Worm (Caenorhabditis elegans): ENCODE data around the gene F59A6.12.

- TF ChIP-seq ztf-16 (tag; optimal IDR thresholded peaks at IDR 0.05) (no peak), sdc-2 (tag; optimal IDR thresholded peaks at IDR 0.05) (no peak), unc-86 (tag; optimal IDR thresholded peaks at IDR 0.05) (no peak), ama-1 (optimal IDR thresholded peaks at IDR 0.05) (no peak), unc-55 (GFP tag; optimal IDR thresholded peaks at IDR 0.05) (no peak), fax-1 (tag; optimal IDR thresholded peaks at IDR 0.05) (no peak), fkh-10 (GFP tag; optimal IDR thresholded peaks at IDR 0.05) (no peak), nhr-11 (tag; optimal IDR thresholded peaks at IDR 0.05) (no peak), ceh-30 (tag; optimal IDR thresholded peaks at IDR 0.05) (no peak), mec-3 (tag; optimal IDR thresholded peaks at IDR 0.05; ENCODE audit: borderline replicate concordance) (no peak), pha-4 (tag; optimal IDR thresholded peaks at IDR 0.05) (no peak), pros-1 (tag; optimal IDR thresholded peaks at IDR 0.05) (no peak), odd-2 (tag; optimal IDR thresholded peaks at IDR 0.05) (no peak)
These were observed 48.8 kb upstream of the F59A6.12 start, which contains the start of gene pho-12 for ce11 chrII:5060719-5061118.
